5 worm cellular contexts compared by ENCODE assay signal in genomic region chrV:12879349-12879748, ce11.
TF ChIP-seq lines count a peak whose summit lies in the region.

No protein-coding gene starts in this region.

TF ChIP-seq in whole organism, L1 larva, 84 proteins besides CTCF, POLR2A, EP300 and RAD21:
- TF ChIP-seq blmp-1 (tag; optimal IDR thresholded peaks at IDR 0.05; lab: Kevin White, UChicago) (peak; percentile 51), nhr-84 (tag; optimal IDR thresholded peaks at IDR 0.05; lab: Kevin White, UChicago) (no peak)
TF ChIP-seq in whole organism, L1 larva: peak in this region for 1.

TF ChIP-seq in whole organism, L2 larva, 48 proteins besides CTCF, POLR2A, EP300 and RAD21:
- TF ChIP-seq nhr-21 (tag; optimal IDR thresholded peaks at IDR 0.05; lab: Kevin White, UChicago) (peak; percentile 14), lsy-2 (tag; optimal IDR thresholded peaks at IDR 0.05; lab: Kevin White, UChicago) (no peak), alr-1 (tag; optimal IDR thresholded peaks at IDR 0.05; lab: Kevin White, UChicago) (no peak)
TF ChIP-seq in whole organism, L2 larva: peak in this region for 1.

TF ChIP-seq in whole organism, L3 larva, 47 proteins besides CTCF, POLR2A, EP300 and RAD21:
- TF ChIP-seq nhr-43 (tag; optimal IDR thresholded peaks at IDR 0.05; lab: Kevin White, UChicago; ENCODE audit: poor library complexity, severe bottlenecking) (peak; percentile 13), nhr-25 (tag; optimal IDR thresholded peaks at IDR 0.05; lab: Kevin White, UChicago) (peak; percentile 70), ama-1 (optimal IDR thresholded peaks at IDR 0.05; lab: Kevin White, UChicago) (peak; percentile 36), zag-1 (tag; optimal IDR thresholded peaks at IDR 0.05; lab: Kevin White, UChicago) (no peak)

TF ChIP-seq in whole organism, L4 larva, 104 proteins besides CTCF, POLR2A, EP300 and RAD21:
- peak; percentile 51 for TF ChIP-seq mxl-3 (GFP tag; optimal IDR thresholded peaks at IDR 0.05; lab: Kevin White, UChicago)
- TF ChIP-seq nhr-28 (tag; optimal IDR thresholded peaks at IDR 0.05; lab: Kevin White, UChicago), result peak; percentile 39
- peak; percentile 32 for TF ChIP-seq hlh-11 (tag; optimal IDR thresholded peaks at IDR 0.05; lab: Kevin White, UChicago)
- no peak for TF ChIP-seq Y48G9A.11 (GFP tag; IDR thresholded peaks at IDR 0.05; lab: Robert Waterston, UW)
- no peak for TF ChIP-seq nhr-11 (tag; optimal IDR thresholded peaks at IDR 0.05; lab: Kevin White, UChicago)
- no peak for TF ChIP-seq cey-2 (tag; optimal IDR thresholded peaks at IDR 0.05; lab: Kevin White, UChicago; ENCODE audit: borderline replicate concordance, insufficient read depth)
- no peak for TF ChIP-seq hmg-1.1 (GFP tag; IDR thresholded peaks at IDR 0.05; lab: Robert Waterston, UW)
- no peak for TF ChIP-seq rbr-2 (tag; optimal IDR thresholded peaks at IDR 0.05; lab: Kevin White, UChicago)
- TF ChIP-seq pha-4 (GFP tag; IDR thresholded peaks at IDR 0.05; lab: Robert Waterston, UW), result no peak
- no peak for TF ChIP-seq pha-4 (tag; optimal IDR thresholded peaks at IDR 0.05; lab: Kevin White, UChicago)
- no peak for TF ChIP-seq F10B5.3 (tag; optimal IDR thresholded peaks at IDR 0.05; lab: Kevin White, UChicago)
- no peak for TF ChIP-seq nhr-77 (tag; optimal IDR thresholded peaks at IDR 0.05; lab: Kevin White, UChicago)

TF ChIP-seq in whole organism, mixed stage, embryonic, 35 proteins besides CTCF, POLR2A, EP300 and RAD21:
- TF ChIP-seq sptf-1 (tag; optimal IDR thresholded peaks at IDR 0.05; lab: Kevin White, UChicago) (no peak), hlh-1 (tag; optimal IDR thresholded peaks at IDR 0.05; lab: Kevin White, UChicago) (no peak), snpc-4 (tag; optimal IDR thresholded peaks at IDR 0.05; lab: Kevin White, UChicago) (no peak), zip-8 (tag; optimal IDR thresholded peaks at IDR 0.05; lab: Kevin White, UChicago) (peak; percentile 79)

Comparison
In these comparisons a context has a peak if more than half of its experiments do, and no peak if none do; other contexts are left out.
1. Of the 29 proteins assayed by ChIP-seq in both whole organism, L4 larva and whole organism, L1 larva: peak only in whole organism, L4 larva: nhr-28; only in whole organism, L1 larva: none; in both: none; in neither: 28.